Worm (Caenorhabditis elegans) whole organism, mixed stage, embryonic: ENCODE measurements around the gene clh-6.

ENCODE experiments used
- M03D4.4 ChIP-seq: sonication (generic microtip); optimal IDR thresholded peaks from 2 replicates; lab custom pipeline; 2017; ENCODE audit warnings: mild to moderate bottlenecking, missing genetic modification characterization, missing compliant biosample characterization
- bed-3 ChIP-seq: fragments of 200-800 bp; sonication (Bioruptor generic); optimal IDR thresholded peaks from 3 replicates; lab custom pipeline; 2018; ENCODE audit warnings: mild to moderate bottlenecking, missing genetic modification characterization, moderate library complexity, missing compliant biosample characterization
- blmp-1 ChIP-seq: fragments of 150-350 bp; optimal IDR thresholded peaks from 2 replicates; lab custom pipeline; 2014; ENCODE audit warnings: missing biosample characterization, missing genetic modification characterization
- ceh-39 ChIP-seq: fragments of 150-350 bp; optimal IDR thresholded peaks from 2 replicates; lab custom pipeline; 2014; ENCODE audit warnings: missing biosample characterization, missing genetic modification characterization
- ceh-43 ChIP-seq: fragments of 200-800 bp; sonication (Bioruptor generic); optimal IDR thresholded peaks from 2 replicates; lab custom pipeline; 2018; ENCODE audit warnings: mild to moderate bottlenecking, missing genetic modification characterization, moderate library complexity, missing compliant biosample characterization
- ceh-83 ChIP-seq: fragments of 200-800 bp; sonication (Bioruptor generic); optimal IDR thresholded peaks from 2 replicates; lab custom pipeline; 2018; ENCODE audit warnings: mild to moderate bottlenecking, missing genetic modification characterization, missing compliant biosample characterization
- ces-1 ChIP-seq: fragments of 150-350 bp; optimal IDR thresholded peaks from 2 replicates; lab custom pipeline; 2014; ENCODE audit warnings: missing biosample characterization, missing genetic modification reagents, missing genetic modification characterization
- cnd-1 ChIP-seq: fragments of 200-800 bp; sonication (Bioruptor generic); optimal IDR thresholded peaks from 2 replicates; lab custom pipeline; 2018; ENCODE audit warnings: mild to moderate bottlenecking, missing genetic modification characterization, missing compliant biosample characterization
- drap-1 ChIP-seq: fragments of 200-800 bp; sonication (Bioruptor generic); optimal IDR thresholded peaks from 3 replicates; lab custom pipeline; 2018; ENCODE audit warnings: mild to moderate bottlenecking, missing genetic modification characterization, missing compliant biosample characterization
- elt-1 ChIP-seq: sonication (generic microtip); optimal IDR thresholded peaks from 2 replicates; lab custom pipeline; 2017; ENCODE audit warnings: missing genetic modification characterization, mild to moderate bottlenecking, missing compliant biosample characterization, antibody characterized with exemption, moderate library complexity, borderline replicate concordance; ENCODE audit not compliant: insufficient read depth
- elt-3 ChIP-seq: fragments of 150-350 bp; optimal IDR thresholded peaks from 2 replicates; lab custom pipeline; 2014; ENCODE audit warnings: missing biosample characterization, missing genetic modification characterization
- flh-1 ChIP-seq: fragments of 200-800 bp; sonication (Bioruptor generic); optimal IDR thresholded peaks from 2 replicates; lab custom pipeline; 2018; ENCODE audit warnings: mild to moderate bottlenecking, missing genetic modification characterization, moderate library complexity, missing compliant biosample characterization
- hlh-1 ChIP-seq: fragments of 150-350 bp; optimal IDR thresholded peaks from 2 replicates; lab custom pipeline; 2014; ENCODE audit warnings: missing biosample characterization, missing genetic modification reagents, missing genetic modification characterization
- lin-13 ChIP-seq: fragments of 150-350 bp; optimal IDR thresholded peaks from 2 replicates; lab custom pipeline; 2014; ENCODE audit warnings: missing biosample characterization, missing genetic modification characterization
- lin-32 ChIP-seq: fragments of 200-800 bp; sonication (Bioruptor generic); optimal IDR thresholded peaks from 2 replicates; lab custom pipeline; 2018; ENCODE audit warnings: mild to moderate bottlenecking, missing genetic modification characterization, missing compliant biosample characterization
- lsy-2 ChIP-seq: fragments of 150-350 bp; optimal IDR thresholded peaks from 2 replicates; lab custom pipeline; 2014; ENCODE audit warnings: missing biosample characterization, missing genetic modification characterization
- mab-5 ChIP-seq: fragments of 150-350 bp; optimal IDR thresholded peaks from 2 replicates; lab custom pipeline; 2014; ENCODE audit warnings: missing biosample characterization, missing genetic modification characterization
- mep-1 ChIP-seq: fragments of 150-350 bp; optimal IDR thresholded peaks from 2 replicates; lab custom pipeline; 2017; ENCODE audit warnings: missing biosample characterization, missing genetic modification reagents, missing genetic modification characterization, inconsistent platforms
- mls-2 ChIP-seq: sonication (generic microtip); optimal IDR thresholded peaks from 2 replicates; lab custom pipeline; 2016; ENCODE audit warnings: mild to moderate bottlenecking, missing genetic modification characterization, moderate library complexity, missing compliant biosample characterization
- nhr-12 ChIP-seq: fragments of 150-350 bp; optimal IDR thresholded peaks from 2 replicates; lab custom pipeline; 2014; ENCODE audit warnings: missing biosample characterization, missing genetic modification characterization
- nhr-2 ChIP-seq: fragments of 150-350 bp; optimal IDR thresholded peaks from 2 replicates; lab custom pipeline; 2014; ENCODE audit warnings: missing biosample characterization, missing genetic modification characterization
- nhr-237 ChIP-seq: fragments of 150-350 bp; optimal IDR thresholded peaks from 2 replicates; lab custom pipeline; 2014; ENCODE audit warnings: missing biosample characterization, missing genetic modification characterization
- nhr-28 ChIP-seq: fragments of 150-350 bp; optimal IDR thresholded peaks from 2 replicates; lab custom pipeline; 2014; ENCODE audit warnings: missing biosample characterization, missing genetic modification characterization
- nhr-76 ChIP-seq: sonication (generic microtip); optimal IDR thresholded peaks from 2 replicates; lab custom pipeline; 2017; ENCODE audit warnings: missing biosample characterization, missing genetic modification characterization
- sem-2 ChIP-seq: fragments of 200-800 bp; sonication (Bioruptor generic); optimal IDR thresholded peaks from 2 replicates; lab custom pipeline; 2018; ENCODE audit warnings: mild to moderate bottlenecking, missing genetic modification characterization, missing compliant biosample characterization
- snpc-4 ChIP-seq: fragments of 150-350 bp; optimal IDR thresholded peaks from 2 replicates; lab custom pipeline; 2014; ENCODE audit warnings: missing biosample characterization, missing genetic modification characterization
- sptf-1 ChIP-seq: sonication (generic microtip); optimal IDR thresholded peaks from 2 replicates; lab custom pipeline; 2017; ENCODE audit warnings: mild to moderate bottlenecking, missing genetic modification characterization, moderate library complexity, missing compliant biosample characterization
- tbx-8 ChIP-seq: fragments of 200-800 bp; sonication (Bioruptor generic); optimal IDR thresholded peaks from 2 replicates; lab custom pipeline; 2018; ENCODE audit warnings: mild to moderate bottlenecking, missing genetic modification characterization, moderate library complexity, missing compliant biosample characterization
- unc-120 ChIP-seq: sonication (generic microtip); optimal IDR thresholded peaks from 2 replicates; lab custom pipeline; 2017; ENCODE audit warnings: missing genetic modification characterization, missing compliant biosample characterization; ENCODE audit not compliant: poor library complexity, severe bottlenecking
- unc-39 ChIP-seq: fragments of 150-350 bp; optimal IDR thresholded peaks from 2 replicates; lab custom pipeline; 2014; ENCODE audit warnings: missing biosample characterization, missing genetic modification characterization
- unc-62 ChIP-seq: fragments of 150-350 bp; optimal IDR thresholded peaks from 2 replicates; lab custom pipeline; 2014; ENCODE audit warnings: missing biosample characterization, missing genetic modification reagents, missing genetic modification characterization
- zip-8 ChIP-seq: fragments of 150-350 bp; optimal IDR thresholded peaks from 2 replicates; lab custom pipeline; 2014; ENCODE audit warnings: missing biosample characterization, missing genetic modification characterization
- ztf-11 ChIP-seq: fragments of 150-350 bp; optimal IDR thresholded peaks from 2 replicates; lab custom pipeline; 2014; ENCODE audit warnings: missing biosample characterization, missing genetic modification characterization

Gene clh-6

ce11 chrV:12048445-12048844, 14.7 kb downstream of the clh-6 start, which contains the start of gene dars-2:
TSS of gene dars-2 (plus strand) at chrV:12048745.
- no peak for TF ChIP-seq tbx-8
- no peak for TF ChIP-seq lin-13 (tag; lab: Kevin White, UChicago)
- no peak for TF ChIP-seq unc-62 (GFP tag; lab: Kevin White, UChicago)
- TF ChIP-seq nhr-237 = no peak
- no peak for TF ChIP-seq mls-2
- no peak for TF ChIP-seq mab-5

ce11 chrV:12047735-12048134, 15.4 kb downstream of the clh-6 start:
- TF ChIP-seq bed-3 (GFP tag; lab: Kevin White, UChicago) = no peak
- TF ChIP-seq snpc-4 (tag; lab: Kevin White, UChicago) = no peak
- no peak for TF ChIP-seq lsy-2 (tag; lab: Kevin White, UChicago)
- TF ChIP-seq nhr-237 = no peak
- TF ChIP-seq ztf-11 (tag; lab: Kevin White, UChicago) = no peak
- no peak for TF ChIP-seq unc-120
- TF ChIP-seq M03D4.4 = no peak
- TF ChIP-seq sem-2 (GFP tag; lab: Kevin White, UChicago) = no peak
- TF ChIP-seq elt-3 (tag; lab: Kevin White, UChicago) = no peak
- no peak for TF ChIP-seq lin-13 (tag; lab: Kevin White, UChicago)
- no peak for TF ChIP-seq zip-8 (tag; lab: Kevin White, UChicago)
- TF ChIP-seq unc-39 (tag; lab: Kevin White, UChicago) = no peak
- no peak for TF ChIP-seq ces-1 (GFP tag; lab: Kevin White, UChicago)
- no peak for TF ChIP-seq nhr-28 (tag; lab: Kevin White, UChicago)
- no peak for TF ChIP-seq drap-1 (GFP tag; lab: Kevin White, UChicago)
- TF ChIP-seq hlh-1 (tag; lab: Kevin White, UChicago) = no peak

- no peak for TF ChIP-seq cnd-1 (tag; lab: Kevin White, UChicago)
- no peak for TF ChIP-seq tbx-8
- TF ChIP-seq ceh-39 (tag; lab: Kevin White, UChicago) = no peak
- TF ChIP-seq nhr-28 (tag; lab: Kevin White, UChicago) = no peak
- no peak for TF ChIP-seq drap-1 (GFP tag; lab: Kevin White, UChicago)
- no peak for TF ChIP-seq sptf-1 (tag; lab: Kevin White, UChicago)
- no peak for TF ChIP-seq ces-1 (GFP tag; lab: Kevin White, UChicago)
- no peak for TF ChIP-seq lin-13 (tag; lab: Kevin White, UChicago)
Measured at ce11 chrV:12045132-12045531, 18.0 kb downstream of the clh-6 start, which contains the start of gene F10C2.5. TSS of gene F10C2.5 (plus strand) at chrV:12045432.

- TF ChIP-seq unc-120 (no peak), M03D4.4 (no peak), elt-1 (tag; lab: Kevin White, UChicago) (no peak), lsy-2 (tag; lab: Kevin White, UChicago) (peak; percentile 39), flh-1 (no peak), mls-2 (no peak), ztf-11 (tag; lab: Kevin White, UChicago) (no peak), ceh-43 (no peak), cnd-1 (tag; lab: Kevin White, UChicago) (no peak), unc-62 (GFP tag; lab: Kevin White, UChicago) (no peak), drap-1 (GFP tag; lab: Kevin White, UChicago) (no peak), ceh-39 (tag; lab: Kevin White, UChicago) (peak; percentile 61), mab-5 (no peak), hlh-1 (tag; lab: Kevin White, UChicago) (no peak), blmp-1 (tag; lab: Kevin White, UChicago) (no peak), nhr-2 (tag; lab: Kevin White, UChicago) (peak; percentile 13), elt-3 (tag; lab: Kevin White, UChicago) (no peak), mep-1 (tag; lab: Kevin White, UChicago) (peak; percentile 53), nhr-237 (peak; percentile 5), tbx-8 (no peak), lin-32 (GFP tag; lab: Kevin White, UChicago) (no peak), ceh-83 (GFP tag; lab: Kevin White, UChicago) (no peak), zip-8 (tag; lab: Kevin White, UChicago) (no peak), nhr-76 (tag; lab: Kevin White, UChicago) (no peak), nhr-12 (tag; lab: Kevin White, UChicago) (no peak)
Measured at ce11 chrV:12040823-12041606, 22.2 kb downstream of the clh-6 start, which contains the start of the genes kup-1 and F10C2.4. TSS of gene kup-1 (minus strand) at chrV:12040873. TSS of gene F10C2.4 (plus strand) at chrV:12041556.
